Fruit fly (Drosophila melanogaster): ENCODE measurements around the gene idc.

Gene idc

dm6 chr3R:20031764-20032079 lies at the start of gene idc:
Gene idc, plus strand, starts transcription at chr3R:20031823.
- no peak for TF ChIP-seq Dll (optimal IDR thresholded peaks at IDR 0.05)
- TF ChIP-seq psq (optimal IDR thresholded peaks at IDR 0.05), result no peak
- TF ChIP-seq EcR (GFP tag; optimal IDR thresholded peaks at IDR 0.05), result no peak
- no peak for TF ChIP-seq usp (GFP tag; optimal IDR thresholded peaks at IDR 0.05)
- no peak for TF ChIP-seq pan (optimal IDR thresholded peaks at IDR 0.05)
- TF ChIP-seq CG8478 (optimal IDR thresholded peaks at IDR 0.05), result no peak

dm6 chr3R:19985376-19985775 lies 46.2 kb upstream of the idc start:
- no peak for TF ChIP-seq CG8478 (optimal IDR thresholded peaks at IDR 0.05)
- no peak for TF ChIP-seq Dll (optimal IDR thresholded peaks at IDR 0.05)
- no peak for TF ChIP-seq pan (optimal IDR thresholded peaks at IDR 0.05)
- no peak for TF ChIP-seq EcR (GFP tag; optimal IDR thresholded peaks at IDR 0.05)
- no peak for TF ChIP-seq usp (GFP tag; optimal IDR thresholded peaks at IDR 0.05)
- TF ChIP-seq psq (optimal IDR thresholded peaks at IDR 0.05), result no peak

dm6 chr3R:19995408-19995807 lies 36.2 kb upstream of the idc start:
- TF ChIP-seq usp (GFP tag; optimal IDR thresholded peaks at IDR 0.05) (no peak), CG8478 (optimal IDR thresholded peaks at IDR 0.05) (no peak), psq (optimal IDR thresholded peaks at IDR 0.05) (no peak), EcR (GFP tag; optimal IDR thresholded peaks at IDR 0.05) (no peak), pan (optimal IDR thresholded peaks at IDR 0.05) (no peak), Dll (optimal IDR thresholded peaks at IDR 0.05) (no peak)

- TF ChIP-seq CG8478 (optimal IDR thresholded peaks at IDR 0.05) (no peak), pan (optimal IDR thresholded peaks at IDR 0.05) (no peak), EcR (GFP tag; optimal IDR thresholded peaks at IDR 0.05) (no peak), psq (optimal IDR thresholded peaks at IDR 0.05) (no peak), Dll (optimal IDR thresholded peaks at IDR 0.05) (no peak)
These were observed 35.2 kb upstream of the idc start for dm6 chr3R:19996433-19996832.

dm6 chr3R:19997526-19998070 lies 34.0 kb upstream of the idc start:
- no peak for TF ChIP-seq Dll (optimal IDR thresholded peaks at IDR 0.05)
- no peak for TF ChIP-seq EcR (GFP tag; optimal IDR thresholded peaks at IDR 0.05)
- no peak for TF ChIP-seq psq (optimal IDR thresholded peaks at IDR 0.05)
- no peak for TF ChIP-seq usp (GFP tag; optimal IDR thresholded peaks at IDR 0.05)
- no peak for TF ChIP-seq pan (optimal IDR thresholded peaks at IDR 0.05)
- no peak for TF ChIP-seq CG8478 (optimal IDR thresholded peaks at IDR 0.05)

dm6 chr3R:19998418-19998817 lies 33.2 kb upstream of the idc start:
- TF ChIP-seq Dll (optimal IDR thresholded peaks at IDR 0.05) (no peak), usp (GFP tag; optimal IDR thresholded peaks at IDR 0.05) (no peak), CG8478 (optimal IDR thresholded peaks at IDR 0.05) (no peak), psq (optimal IDR thresholded peaks at IDR 0.05) (no peak), EcR (GFP tag; optimal IDR thresholded peaks at IDR 0.05) (no peak), pan (optimal IDR thresholded peaks at IDR 0.05) (no peak)

- peak; percentile 76 for TF ChIP-seq pan (optimal IDR thresholded peaks at IDR 0.05)
- TF ChIP-seq CG8478 (optimal IDR thresholded peaks at IDR 0.05), result no peak
These were observed 32.1 kb upstream of the idc start for dm6 chr3R:19999474-19999873.

dm6 chr3R:20001595-20001997 lies 30.0 kb upstream of the idc start:
- TF ChIP-seq psq (optimal IDR thresholded peaks at IDR 0.05) (no peak), EcR (GFP tag; optimal IDR thresholded peaks at IDR 0.05) (no peak), usp (GFP tag; optimal IDR thresholded peaks at IDR 0.05) (no peak), Dll (optimal IDR thresholded peaks at IDR 0.05) (no peak), pan (optimal IDR thresholded peaks at IDR 0.05) (no peak), CG8478 (optimal IDR thresholded peaks at IDR 0.05) (no peak)

- TF ChIP-seq EcR (GFP tag; optimal IDR thresholded peaks at IDR 0.05), result no peak
- TF ChIP-seq Dll (optimal IDR thresholded peaks at IDR 0.05), result no peak
- no peak for TF ChIP-seq usp (GFP tag; optimal IDR thresholded peaks at IDR 0.05)
- no peak for TF ChIP-seq pan (optimal IDR thresholded peaks at IDR 0.05)
These were observed 26.9 kb upstream of the idc start for dm6 chr3R:20004697-20005096.

dm6 chr3R:20006617-20007016 lies 25.0 kb upstream of the idc start:
- no peak for TF ChIP-seq usp (GFP tag; optimal IDR thresholded peaks at IDR 0.05)
- no peak for TF ChIP-seq pan (optimal IDR thresholded peaks at IDR 0.05)
- no peak for TF ChIP-seq CG8478 (optimal IDR thresholded peaks at IDR 0.05)
- no peak for TF ChIP-seq Dll (optimal IDR thresholded peaks at IDR 0.05)
- TF ChIP-seq psq (optimal IDR thresholded peaks at IDR 0.05), result no peak
- TF ChIP-seq EcR (GFP tag; optimal IDR thresholded peaks at IDR 0.05), result no peak

dm6 chr3R:20007399-20008285 lies 24.0 kb upstream of the idc start:
- TF ChIP-seq Dll (optimal IDR thresholded peaks at IDR 0.05), result no peak
- no peak for TF ChIP-seq pan (optimal IDR thresholded peaks at IDR 0.05)
- no peak for TF ChIP-seq EcR (GFP tag; optimal IDR thresholded peaks at IDR 0.05)
- no peak for TF ChIP-seq CG8478 (optimal IDR thresholded peaks at IDR 0.05)
- TF ChIP-seq psq (optimal IDR thresholded peaks at IDR 0.05), result no peak
- TF ChIP-seq usp (GFP tag; optimal IDR thresholded peaks at IDR 0.05), result no peak

dm6 chr3R:20008372-20009051 lies 23.1 kb upstream of the idc start, which contains the start of the genes Hs6st and MED25:
Gene Hs6st, minus strand, starts transcription at chr3R:20008512.
Gene MED25, plus strand, starts transcription at chr3R:20008947.
- TF ChIP-seq EcR (GFP tag; optimal IDR thresholded peaks at IDR 0.05), result no peak
- peak; percentile 48 for TF ChIP-seq psq (optimal IDR thresholded peaks at IDR 0.05)
